Worm (Caenorhabditis elegans) whole organism, mixed stage, embryonic: ENCODE results near the gene F26D2.3.

Experiments used
- bed-3 ChIP-seq: fragments of 200-800 bp; sonication (Bioruptor generic); optimal IDR thresholded peaks from 3 replicates; lab custom pipeline; 2018; ENCODE audit warnings: mild to moderate bottlenecking, missing genetic modification characterization, moderate library complexity, missing compliant biosample characterization
- elt-1 ChIP-seq: sonication (generic microtip); optimal IDR thresholded peaks from 2 replicates; lab custom pipeline; 2017; ENCODE audit warnings: missing genetic modification characterization, mild to moderate bottlenecking, missing compliant biosample characterization, antibody characterized with exemption, moderate library complexity, borderline replicate concordance; ENCODE audit not compliant: insufficient read depth
- ham-2 ChIP-seq: fragments of 200-800 bp; sonication (Bioruptor generic); optimal IDR thresholded peaks from 2 replicates; lab custom pipeline; 2018; ENCODE audit warnings: mild to moderate bottlenecking, missing genetic modification characterization, missing compliant biosample characterization
- lin-13 ChIP-seq: fragments of 150-350 bp; optimal IDR thresholded peaks from 2 replicates; lab custom pipeline; 2014; ENCODE audit warnings: missing biosample characterization, missing genetic modification characterization
- mep-1 ChIP-seq: fragments of 150-350 bp; optimal IDR thresholded peaks from 2 replicates; lab custom pipeline; 2017; ENCODE audit warnings: missing biosample characterization, missing genetic modification reagents, missing genetic modification characterization, inconsistent platforms
- nhr-2 ChIP-seq: fragments of 150-350 bp; optimal IDR thresholded peaks from 2 replicates; lab custom pipeline; 2014; ENCODE audit warnings: missing biosample characterization, missing genetic modification characterization
- nhr-237 ChIP-seq: fragments of 150-350 bp; optimal IDR thresholded peaks from 2 replicates; lab custom pipeline; 2014; ENCODE audit warnings: missing biosample characterization, missing genetic modification characterization
- nhr-76 ChIP-seq: sonication (generic microtip); optimal IDR thresholded peaks from 2 replicates; lab custom pipeline; 2017; ENCODE audit warnings: missing biosample characterization, missing genetic modification characterization
- pha-4 ChIP-seq: fragments of 150-350 bp; optimal IDR thresholded peaks from 2 replicates; lab custom pipeline; 2018; ENCODE audit warnings: missing biosample characterization, missing genetic modification reagents, missing genetic modification characterization
- unc-62 ChIP-seq: fragments of 150-350 bp; optimal IDR thresholded peaks from 2 replicates; lab custom pipeline; 2014; ENCODE audit warnings: missing biosample characterization, missing genetic modification reagents, missing genetic modification characterization

ce11 chrV:16410521-16410920 is 2.8 kb downstream of the F26D2.3 start, which contains the start of gene srh-145:
- no peak for TF ChIP-seq pha-4 (tag; lab: Kevin White, UChicago)
- no peak for TF ChIP-seq ham-2 (GFP tag; lab: Kevin White, UChicago)
- no peak for TF ChIP-seq nhr-237 (tag; lab: Kevin White, UChicago)
- TF ChIP-seq mep-1 (tag; lab: Kevin White, UChicago): no peak
- TF ChIP-seq unc-62 (GFP tag; lab: Kevin White, UChicago): no peak
- no peak for TF ChIP-seq nhr-2 (tag; lab: Kevin White, UChicago)
- TF ChIP-seq elt-1 (tag; lab: Kevin White, UChicago): no peak
- TF ChIP-seq bed-3 (GFP tag; lab: Kevin White, UChicago): no peak
- no peak for TF ChIP-seq nhr-76 (tag; lab: Kevin White, UChicago)
- no peak for TF ChIP-seq lin-13 (tag; lab: Kevin White, UChicago)
